Fruit fly (Drosophila melanogaster): ENCODE data around the gene CG13901.
A peak's percentile ranks its signal among the peaks of the same experiment; 100 is the strongest.

The CG13901 gene

DNA sequence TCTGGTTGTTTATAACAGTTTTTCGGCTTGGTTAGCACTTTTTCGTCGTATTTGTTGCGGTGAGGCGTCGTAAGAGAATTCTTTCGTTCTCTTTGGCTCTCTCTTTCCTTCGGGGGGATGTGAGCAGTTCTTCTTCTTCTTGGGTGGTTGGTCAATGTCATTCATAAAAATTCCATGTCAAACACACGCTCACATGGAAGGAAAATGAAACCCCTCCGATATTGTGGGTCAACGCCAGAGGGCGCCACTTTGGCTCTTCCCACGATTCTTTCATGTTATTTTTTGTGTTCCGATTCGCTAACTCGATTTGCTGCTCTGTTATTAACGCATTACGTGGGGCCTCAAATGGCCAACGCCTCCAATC, 45.3 kb upstream of the CG13901 start:
- TF ChIP-seq nerfin-2 (GFP tag; IDR thresholded peaks at IDR 0.05; ENCODE audit: partially characterized antibody) (no peak), CG10543 (GFP tag; optimal IDR thresholded peaks at IDR 0.05) (no peak), abd-A (tag; optimal IDR thresholded peaks at IDR 0.05) (peak; percentile 70), inv (GFP tag; IDR thresholded peaks at IDR 0.05; ENCODE audit: partially characterized antibody) (no peak), chif (GFP tag; optimal IDR thresholded peaks at IDR 0.05) (no peak), CG13894 (tag; optimal IDR thresholded peaks at IDR 0.05) (peak; percentile 94), CG3163 (GFP tag; optimal IDR thresholded peaks at IDR 0.05) (peak; percentile 94), mirr (GFP tag; optimal IDR thresholded peaks at IDR 0.05) (peak; percentile 34), CG18476 (GFP tag; optimal IDR thresholded peaks at IDR 0.05) (no peak), rib (GFP tag; IDR thresholded peaks at IDR 0.05) (no peak), sug (tag; optimal IDR thresholded peaks at IDR 0.05) (peak; percentile 41), bbx (GFP tag; IDR thresholded peaks at IDR 0.05; ENCODE audit: partially characterized antibody) (no peak), pros (GFP tag; optimal IDR thresholded peaks at IDR 0.05) (peak; percentile 81), Sry-β (GFP tag; optimal IDR thresholded peaks at IDR 0.05) (no peak), ken (GFP tag; IDR thresholded peaks at IDR 0.05) (peak; percentile 20; the same call in 1 of the 3 replicates), seq (GFP tag; IDR thresholded peaks at IDR 0.05) (peak; percentile 38; the same call in 1 of the 2 replicates), sr (GFP tag; IDR thresholded peaks at IDR 0.05) (0 out of 3 replicates have a peak, but pooled peaks have one; percentile 35), hbn (GFP tag; IDR thresholded peaks at IDR 0.05; ENCODE audit: partially characterized antibody) (no peak), lov (optimal IDR thresholded peaks at IDR 0.05) (no peak), lov (GFP tag; IDR thresholded peaks at IDR 0.05) (0 out of 3 replicates have a peak, but pooled peaks have one; percentile 7), CG31388 (GFP tag; optimal IDR thresholded peaks at IDR 0.05) (no peak), Med (GFP tag) (peak; percentile 75), CG30431 (GFP tag; optimal IDR thresholded peaks at IDR 0.05) (no peak), CG32532 (GFP tag; IDR thresholded peaks at IDR 0.05) (peak; percentile 19; the same call in 1 of the 2 replicates), CG7271 (tag; optimal IDR thresholded peaks at IDR 0.05) (no peak), CG2889 (GFP tag; IDR thresholded peaks at IDR 0.05) (no peak), ftz-f1 (GFP tag; optimal IDR thresholded peaks at IDR 0.05) (no peak), CG5180 (GFP tag; optimal IDR thresholded peaks at IDR 0.05) (no peak), CG42726 (GFP tag; IDR thresholded peaks at IDR 0.05; ENCODE audit: partially characterized antibody) (no peak), ERR (GFP tag; optimal IDR thresholded peaks at IDR 0.05) (peak; percentile 4), CTCF (GFP tag; optimal IDR thresholded peaks at IDR 0.05) (peak; percentile 91), MESR4 (GFP tag; optimal IDR thresholded peaks at IDR 0.05) (no peak), CG13424 (tag; optimal IDR thresholded peaks at IDR 0.05) (no peak), stwl (tag; optimal IDR thresholded peaks at IDR 0.05) (no peak), CG15514 (GFP tag; optimal IDR thresholded peaks at IDR 0.05) (peak; percentile 7), gcm (GFP tag; optimal IDR thresholded peaks at IDR 0.05) (no peak), ATbp (GFP tag; optimal IDR thresholded peaks at IDR 0.05) (no peak), nerfin-1 (tag; optimal IDR thresholded peaks at IDR 0.05) (peak; percentile 83), CG8290 (GFP tag; optimal IDR thresholded peaks at IDR 0.05) (no peak), CG8290 (tag; optimal IDR thresholded peaks at IDR 0.05) (peak in 1 of 2 experiments; percentile 19), Hr78 (GFP tag; optimal IDR thresholded peaks at IDR 0.05) (peak in 1 of 2 experiments; percentile 51), CG8924 (tag; optimal IDR thresholded peaks at IDR 0.05) (no peak), CG13287 (GFP tag; IDR thresholded peaks at IDR 0.05; ENCODE audit: partially characterized antibody) (peak; percentile 6; the same call in 1 of the 2 replicates), kni (GFP tag; optimal IDR thresholded peaks at IDR 0.05) (peak; percentile 21), CG2199 (GFP tag; IDR thresholded peaks at IDR 0.05) (0 out of 3 replicates have a peak, but pooled peaks have one; percentile 11), Ets65A (GFP tag) (peak; percentile 40), chinmo (GFP tag; IDR thresholded peaks at IDR 0.05; ENCODE audit: partially characterized antibody) (0 out of 4 replicates have a peak, but pooled peaks have one; percentile 19), Dip2 (GFP tag; IDR thresholded peaks at IDR 0.05) (peak; percentile 59), sd (tag; optimal IDR thresholded peaks at IDR 0.05) (peak; percentile 83), Rfx (GFP tag; IDR thresholded peaks at IDR 0.05) (0 out of 2 replicates have a peak, but pooled peaks have one; percentile 29)

Measured in whole organism, embryonic.